Worm (Caenorhabditis elegans) whole organism, L4/young adult: Measurements from ENCODE around the gene med-2.

Source experiments
- W03F9.2 ChIP-seq: fragments of 150-350 bp; optimal IDR thresholded peaks from 2 replicates; lab custom pipeline; 2014; ENCODE audit warnings: missing biosample characterization, missing genetic modification characterization
- dao-5 ChIP-seq: sonication (generic microtip); optimal IDR thresholded peaks from 2 replicates; lab custom pipeline; 2016; ENCODE audit warnings: missing genotype, missing genetic modification characterization, moderate library complexity, missing compliant biosample characterization
- him-1 ChIP-seq: sonication (generic microtip); optimal IDR thresholded peaks from 2 replicates; lab custom pipeline; 2016; ENCODE audit warnings: missing genotype, missing genetic modification reagents, missing genetic modification characterization, missing compliant biosample characterization

The med-2 gene

DNA sequence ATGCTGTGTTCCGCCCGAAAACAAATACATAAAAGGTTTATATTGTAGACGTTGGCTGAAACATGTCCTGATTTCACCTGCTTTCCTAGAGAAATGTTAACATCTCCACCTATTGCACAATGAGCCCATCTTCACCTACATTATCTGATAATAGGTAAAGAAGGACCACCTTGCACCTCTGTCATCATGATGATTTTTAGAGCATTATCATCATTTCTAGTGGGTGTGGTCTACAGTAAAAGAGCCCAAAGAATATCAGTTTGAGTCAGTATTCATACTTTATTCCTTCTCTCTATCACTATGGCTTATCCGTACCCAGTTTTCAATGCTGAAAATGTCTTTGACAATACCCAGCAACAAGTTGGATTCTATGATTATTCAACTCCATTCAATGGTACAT is at the start of gene med-2:
med-2 (plus strand) TSS at position 301 of the 400 bp plus-strand sequence.
- TF ChIP-seq dao-5 (tag; lab: Kevin White, UChicago) (no peak), W03F9.2 (tag; lab: Kevin White, UChicago) (no peak)

ce11 chrIII:6837320-6837719 is 47.0 kb upstream of the med-2 start:
- TF ChIP-seq W03F9.2 (tag; lab: Kevin White, UChicago) (no peak), dao-5 (tag; lab: Kevin White, UChicago) (no peak), him-1 (tag; lab: Kevin White, UChicago) (no peak)

ce11 chrIII:6839091-6839490 is 45.2 kb upstream of the med-2 start:
- TF ChIP-seq dao-5 (tag; lab: Kevin White, UChicago) (no peak), him-1 (tag; lab: Kevin White, UChicago) (no peak), W03F9.2 (tag; lab: Kevin White, UChicago) (no peak)

- TF ChIP-seq dao-5 (tag; lab: Kevin White, UChicago) (no peak), him-1 (tag; lab: Kevin White, UChicago) (no peak), W03F9.2 (tag; lab: Kevin White, UChicago) (no peak)
Measured at ce11 chrIII:6848654-6849204, 35.6 kb upstream of the med-2 start, which contains the start of gene dhhc-5. dhhc-5 (minus strand) TSS chrIII:6849059.

ce11 chrIII:6850255-6850654 is 34.0 kb upstream of the med-2 start, which contains the start of gene srv-1:
srv-1 (plus strand) TSS chrIII:6850385.
- no peak for TF ChIP-seq W03F9.2 (tag; lab: Kevin White, UChicago)
- no peak for TF ChIP-seq him-1 (tag; lab: Kevin White, UChicago)
- TF ChIP-seq dao-5 (tag; lab: Kevin White, UChicago) = no peak

- TF ChIP-seq him-1 (tag; lab: Kevin White, UChicago) (no peak), dao-5 (tag; lab: Kevin White, UChicago) (no peak), W03F9.2 (tag; lab: Kevin White, UChicago) (no peak)
Measured at ce11 chrIII:6856709-6857108, 27.6 kb upstream of the med-2 start, which contains the start of gene zak-1. zak-1 (minus strand) TSS chrIII:6856809.

- TF ChIP-seq W03F9.2 (tag; lab: Kevin White, UChicago) (no peak), dao-5 (tag; lab: Kevin White, UChicago) (no peak), him-1 (tag; lab: Kevin White, UChicago) (no peak)
Measured at ce11 chrIII:6857390-6857848, 26.9 kb upstream of the med-2 start.

DNA sequence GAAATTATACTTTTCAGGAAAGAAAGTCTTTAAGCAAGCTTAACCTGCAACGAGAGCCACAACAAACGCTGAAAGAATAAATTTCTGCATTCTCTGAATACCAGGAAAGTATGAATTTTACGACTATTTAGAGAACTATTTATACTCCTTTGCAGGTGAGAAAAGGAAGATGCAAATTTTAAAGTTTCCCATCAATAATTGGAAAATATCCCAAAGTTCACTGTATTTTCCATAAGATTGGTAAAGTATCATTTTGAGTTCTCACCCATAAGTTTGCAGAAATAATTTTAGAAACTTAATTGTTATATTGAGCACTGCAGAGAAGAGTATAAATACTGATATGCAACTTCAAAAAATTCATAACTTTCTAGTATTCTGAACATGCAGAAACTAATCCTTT is 24.8 kb upstream of the med-2 start, which contains the start of gene clec-158:
clec-158 (minus strand) TSS at position 101 of the 400 bp plus-strand sequence.
- TF ChIP-seq dao-5 (tag; lab: Kevin White, UChicago) (no peak), him-1 (tag; lab: Kevin White, UChicago) (no peak), W03F9.2 (tag; lab: Kevin White, UChicago) (no peak)

DNA sequence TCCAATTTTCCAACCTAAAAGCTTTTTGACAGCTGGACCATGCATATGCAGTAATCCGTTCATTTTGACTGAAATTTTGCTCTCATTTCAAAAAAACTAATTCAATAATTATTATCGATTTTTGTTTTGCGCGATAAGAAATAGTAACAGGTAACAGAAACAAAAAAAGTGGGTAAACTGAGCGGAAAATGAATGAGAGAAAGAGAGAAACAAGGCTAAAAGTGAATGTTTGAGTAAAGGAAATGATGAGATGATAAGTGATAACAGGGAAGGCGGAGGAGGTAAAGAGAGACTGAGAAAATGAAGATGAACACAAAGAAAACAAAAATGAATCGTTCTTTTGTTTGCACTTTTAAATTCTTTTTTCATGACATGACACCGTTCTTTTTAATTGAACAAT is 20.4 kb upstream of the med-2 start, which contains the start of gene sma-3:
sma-3 (minus strand) TSS at position 68 of the 400 bp plus-strand sequence.
- TF ChIP-seq him-1 (tag; lab: Kevin White, UChicago) (no peak), dao-5 (tag; lab: Kevin White, UChicago) (no peak), W03F9.2 (tag; lab: Kevin White, UChicago) (no peak)

DNA sequence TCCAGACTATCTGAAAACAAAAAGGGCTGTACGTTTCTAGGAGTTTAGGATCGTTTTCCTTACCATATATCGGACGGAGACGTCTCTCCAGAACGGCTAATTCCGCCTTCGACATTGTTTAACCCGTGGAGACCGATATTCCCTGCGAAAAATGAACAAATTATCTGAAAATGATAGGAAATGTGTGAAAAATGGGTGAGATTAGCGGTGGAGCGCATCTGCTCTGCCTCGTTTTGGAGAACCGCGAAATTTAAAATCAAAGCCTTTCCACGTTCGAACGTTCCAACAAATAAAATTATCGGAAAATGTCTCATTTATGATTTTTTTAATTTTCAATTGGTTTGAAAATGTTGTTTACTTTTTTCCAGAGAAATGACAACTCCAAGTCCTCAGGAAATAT is 15.0 kb upstream of the med-2 start, which contains the start of the genes cra-1 and kbp-1:
cra-1 (minus strand) TSS at position 193 of the 400 bp plus-strand sequence.
kbp-1 (plus strand) TSS at position 366 of the 400 bp plus-strand sequence.
- TF ChIP-seq dao-5 (tag; lab: Kevin White, UChicago) = no peak
- no peak for TF ChIP-seq W03F9.2 (tag; lab: Kevin White, UChicago)
- TF ChIP-seq him-1 (tag; lab: Kevin White, UChicago) = no peak

ce11 chrIII:6869996-6870395 is 14.3 kb upstream of the med-2 start, which contains the start of gene K04C2.8:
K04C2.8 (plus strand) TSS chrIII:6870296.
- TF ChIP-seq W03F9.2 (tag; lab: Kevin White, UChicago) (no peak), him-1 (tag; lab: Kevin White, UChicago) (no peak), dao-5 (tag; lab: Kevin White, UChicago) (no peak)

DNA sequence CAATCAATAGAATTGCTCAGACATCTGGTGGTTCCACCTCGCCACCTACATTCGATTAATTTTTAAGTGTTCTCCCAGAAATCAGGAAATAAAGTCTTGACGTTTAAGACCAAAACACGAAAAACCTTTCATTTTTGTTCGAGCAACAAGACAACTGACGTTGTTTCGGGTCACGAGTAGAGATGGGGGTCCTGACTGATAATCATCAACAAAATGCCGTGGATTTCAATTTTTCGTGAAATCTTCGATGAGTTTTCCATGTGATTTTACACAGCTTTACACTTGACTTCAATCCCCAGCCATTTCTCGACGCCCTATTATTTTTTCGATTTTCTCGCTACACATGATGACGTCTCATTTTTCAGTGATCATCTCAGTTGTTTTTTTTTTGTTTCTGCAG is 13.2 kb upstream of the med-2 start:
- no peak for TF ChIP-seq dao-5 (tag; lab: Kevin White, UChicago)
- TF ChIP-seq him-1 (tag; lab: Kevin White, UChicago) = no peak
- TF ChIP-seq W03F9.2 (tag; lab: Kevin White, UChicago) = no peak

- TF ChIP-seq W03F9.2 (tag; lab: Kevin White, UChicago) (no peak), him-1 (tag; lab: Kevin White, UChicago) (no peak), dao-5 (tag; lab: Kevin White, UChicago) (no peak)
Measured at ce11 chrIII:6871668-6872067, 12.6 kb upstream of the med-2 start.
